Worm (Caenorhabditis elegans): Measurements from ENCODE around the gene wee-1.3.

ce11 chrII:9717904-9718303, 1.6 kb upstream of the wee-1.3 start, which contains the start of gene Y53C12A.6:
- TF ChIP-seq nhr-28 (tag; optimal IDR thresholded peaks at IDR 0.05) (no peak), snpc-4 (tag; optimal IDR thresholded peaks at IDR 0.05) (no peak), nhr-76 (tag; optimal IDR thresholded peaks at IDR 0.05) (no peak), unc-62 (GFP tag; optimal IDR thresholded peaks at IDR 0.05) (no peak), ceh-43 (GFP tag; optimal IDR thresholded peaks at IDR 0.05) (no peak)

Measured in whole organism, mixed stage, embryonic.